Fruit fly (Drosophila melanogaster) whole organism, embryonic: ENCODE results near the gene CG6933.
A peak's percentile ranks its signal among the peaks of the same experiment; 100 is the strongest.

Source experiments
- Aef1 ChIP-seq: fragments of 200-800 bp; sonication (Bioruptor generic); IDR thresholded peaks from 3 replicates; pipeline ENCODE4 v1.3.6; 2022; ENCODE audit warnings: missing biosample characterization, missing genetic modification characterization
- Antp ChIP-seq: fragments of 200-800 bp; sonication (Bioruptor generic); optimal IDR thresholded peaks from 3 replicates; lab custom pipeline; 2016; ENCODE audit warnings: missing biosample characterization, missing genetic modification characterization
- Awh ChIP-seq: fragments of 200-800 bp; sonication (Bioruptor generic); IDR thresholded peaks from 2 replicates; pipeline ENCODE4, ENCODE4 v1.3.6; 2022; ENCODE audit warnings: missing biosample characterization, missing genetic modification characterization
- BtbVII ChIP-seq: fragments of 200-800 bp; sonication (Bioruptor generic); optimal IDR thresholded peaks from 3 replicates; lab custom pipeline; 2017; ENCODE audit warnings: missing biosample characterization, mild to moderate bottlenecking, missing genetic modification characterization
- CG10209 ChIP-seq: fragments of 200-800 bp; sonication (Bioruptor generic); optimal IDR thresholded peaks from 3 replicates; lab custom pipeline; 2017; ENCODE audit warnings: missing biosample characterization, mild to moderate bottlenecking, missing genetic modification characterization, missing genetic modification reagents
- CG10979 ChIP-seq: fragments of 200-800 bp; sonication (Bioruptor generic); optimal IDR thresholded peaks from 2 replicates; lab custom pipeline; 2018; ENCODE audit warnings: missing biosample characterization, mild to moderate bottlenecking, missing genetic modification characterization, moderate library complexity
- CG11093 ChIP-seq: fragments of 200-800 bp; sonication (Bioruptor generic); IDR thresholded peaks from 3 replicates; pipeline ENCODE4 v1.3.6; 2022; ENCODE audit warnings: missing biosample characterization, missing genetic modification characterization
- CG13287 ChIP-seq: fragments of 200-800 bp; sonication (Bioruptor generic); IDR thresholded peaks from 2 replicates; pipeline ENCODE4 v1.3.6; 2022; ENCODE audit warnings: missing biosample characterization, missing genetic modification characterization; ENCODE audit not compliant: partially characterized antibody
- CG1529 ChIP-seq: fragments of 200-800 bp; sonication (Bioruptor generic); optimal IDR thresholded peaks from 3 replicates; lab custom pipeline; 2018; ENCODE audit warnings: missing biosample characterization, missing genetic modification characterization
- CG1603 ChIP-seq: fragments of 200-800 bp; sonication (Bioruptor generic); optimal IDR thresholded peaks from 2 replicates; lab custom pipeline; 2019; ENCODE audit warnings: missing biosample characterization, mild to moderate bottlenecking, missing genetic modification characterization, moderate library complexity
- CG16813 ChIP-seq: fragments of 200-800 bp; sonication (Bioruptor generic); IDR thresholded peaks from 3 replicates; pipeline ENCODE4 v1.3.6; 2022; ENCODE audit warnings: missing biosample characterization, missing genetic modification characterization; ENCODE audit not compliant: partially characterized antibody
- CG17359 ChIP-seq: fragments of 200-800 bp; sonication (Bioruptor generic); optimal IDR thresholded peaks from 3 replicates; lab custom pipeline; 2018; ENCODE audit warnings: missing biosample characterization, mild to moderate bottlenecking, missing genetic modification characterization, moderate library complexity
- CG17361 ChIP-seq: fragments of 200-800 bp; sonication (Bioruptor generic); IDR thresholded peaks from 3 replicates; pipeline ENCODE4 v1.3.6; 2022; ENCODE audit warnings: missing biosample characterization, missing genetic modification characterization
- CG1792 ChIP-seq: fragments of 200-800 bp; sonication (Bioruptor generic); optimal IDR thresholded peaks from 2 replicates; lab custom pipeline; 2016; ENCODE audit warnings: missing biosample characterization, missing genetic modification characterization
- CG2129 ChIP-seq: fragments of 200-800 bp; sonication (Bioruptor generic); IDR thresholded peaks from 2 replicates; pipeline ENCODE4 v1.3.6; 2022; ENCODE audit warnings: missing biosample characterization, missing genetic modification characterization; ENCODE audit not compliant: partially characterized antibody
- CG42726 ChIP-seq: fragments of 200-800 bp; sonication (Bioruptor generic); IDR thresholded peaks from 2 replicates; pipeline ENCODE4 v1.3.6; 2022; ENCODE audit warnings: missing biosample characterization, missing genetic modification characterization; ENCODE audit not compliant: partially characterized antibody
- CG4404 ChIP-seq: fragments of 200-800 bp; sonication (Bioruptor generic); IDR thresholded peaks from 2 replicates; pipeline ENCODE4 v1.3.6; 2022; ENCODE audit warnings: missing biosample characterization, missing genetic modification characterization
- CG4424 ChIP-seq: fragments of 200-800 bp; sonication (Bioruptor generic); optimal IDR thresholded peaks from 3 replicates; lab custom pipeline; 2016; ENCODE audit warnings: missing biosample characterization, missing genetic modification characterization
- CG5245 ChIP-seq: fragments of 200-800 bp; sonication (Bioruptor generic); optimal IDR thresholded peaks from 3 replicates; lab custom pipeline; 2016; ENCODE audit warnings: missing biosample characterization, missing genetic modification characterization
- CG6683 ChIP-seq: fragments of 200-800 bp; sonication (Bioruptor generic); optimal IDR thresholded peaks from 2 replicates; lab custom pipeline; 2017; ENCODE audit warnings: missing biosample characterization, mild to moderate bottlenecking, missing genetic modification characterization, missing genetic modification reagents
- CG6689 ChIP-seq: fragments of 200-800 bp; sonication (Bioruptor generic); IDR thresholded peaks from 2 replicates; pipeline ENCODE4 v1.3.6; 2022; ENCODE audit warnings: missing biosample characterization, missing genetic modification characterization
- CG6813 ChIP-seq: fragments of 200-800 bp; sonication (Bioruptor generic); optimal IDR thresholded peaks from 2 replicates; lab custom pipeline; 2017; ENCODE audit warnings: missing biosample characterization, missing genetic modification characterization, mild to moderate bottlenecking, moderate library complexity, missing genetic modification reagents
- CG8924 ChIP-seq: fragments of 200-800 bp; optimal IDR thresholded peaks from 3 replicates; lab custom pipeline; 2019; ENCODE audit warnings: missing biosample characterization, mild to moderate bottlenecking, missing genetic modification characterization, moderate library complexity
- Camta ChIP-seq: fragments of 200-800 bp; sonication (Bioruptor generic); optimal IDR thresholded peaks from 2 replicates; lab custom pipeline; 2016; ENCODE audit warnings: missing biosample characterization, missing genetic modification characterization
- Dad ChIP-seq: fragments of 200-800 bp; sonication (Bioruptor generic); optimal IDR thresholded peaks from 3 replicates; lab custom pipeline; 2016; ENCODE audit warnings: missing biosample characterization, missing genetic modification characterization
- E2f1 ChIP-seq: fragments of 200-800 bp; sonication (Bioruptor generic); IDR thresholded peaks from 2 replicates; pipeline ENCODE4 v1.3.6; 2022; ENCODE audit warnings: missing biosample characterization, missing genetic modification characterization
- Hand ChIP-seq: fragments of 200-800 bp; sonication (Bioruptor generic); optimal IDR thresholded peaks from 2 replicates; lab custom pipeline; 2017; ENCODE audit warnings: mild to moderate bottlenecking, missing biosample characterization, missing genetic modification reagents, missing genetic modification characterization
- Kr ChIP-seq: fragments of 200-800 bp; sonication (Bioruptor generic); optimal IDR thresholded peaks from 2 replicates; lab custom pipeline; 2017; ENCODE audit warnings: missing biosample characterization, mild to moderate bottlenecking, missing genetic modification characterization
- MBD-R2 ChIP-seq: fragments of 200-800 bp; sonication (Bioruptor generic); IDR thresholded peaks from 2 replicates; pipeline ENCODE4 v1.3.6; 2022; ENCODE audit warnings: missing biosample characterization, missing genetic modification characterization
- Mes4 ChIP-seq: fragments of 200-800 bp; sonication (Bioruptor generic); optimal IDR thresholded peaks from 2 replicates; lab custom pipeline; 2016; ENCODE audit warnings: missing biosample characterization, missing genetic modification characterization
- NC2β ChIP-seq: fragments of 200-800 bp; sonication (Bioruptor generic); optimal IDR thresholded peaks from 2 replicates; lab custom pipeline; 2016; ENCODE audit warnings: missing biosample characterization, missing genetic modification characterization
- NfI ChIP-seq: fragments of 200-800 bp; sonication (Bioruptor generic); optimal IDR thresholded peaks from 3 replicates; lab custom pipeline; 2018; ENCODE audit warnings: missing biosample characterization, mild to moderate bottlenecking, missing genetic modification characterization, moderate library complexity
- Opbp ChIP-seq: fragments of 200-800 bp; sonication (Bioruptor generic); IDR thresholded peaks from 3 replicates; pipeline ENCODE4 v1.3.6; 2022; ENCODE audit warnings: missing biosample characterization, missing genetic modification characterization; ENCODE audit not compliant: partially characterized antibody
- PHDP ChIP-seq: fragments of 200-800 bp; sonication (Bioruptor generic); optimal IDR thresholded peaks from 3 replicates; lab custom pipeline; 2018; ENCODE audit warnings: missing biosample characterization, mild to moderate bottlenecking, missing genetic modification characterization, moderate library complexity
- Poxn ChIP-seq: fragments of 200-800 bp; sonication (Bioruptor generic); IDR thresholded peaks from 2 replicates; pipeline ENCODE4 v1.3.6; 2022; ENCODE audit warnings: missing biosample characterization, missing genetic modification characterization
- Sry-β ChIP-seq: fragments of 200-800 bp; sonication (Bioruptor generic); optimal IDR thresholded peaks from 2 replicates; lab custom pipeline; 2018; ENCODE audit warnings: missing biosample characterization, mild to moderate bottlenecking, missing genetic modification characterization, moderate library complexity
- ase ChIP-seq: fragments of 200-800 bp; sonication (Bioruptor generic); IDR thresholded peaks from 3 replicates; pipeline ENCODE4 v1.3.6; 2022; ENCODE audit warnings: missing biosample characterization, missing genetic modification characterization
- bbx ChIP-seq: fragments of 200-800 bp; sonication (Bioruptor generic); IDR thresholded peaks from 2 replicates; pipeline ENCODE4 v1.3.6; 2022; ENCODE audit warnings: missing biosample characterization, missing genetic modification characterization; ENCODE audit not compliant: partially characterized antibody
- bigmax ChIP-seq: fragments of 200-800 bp; sonication (Bioruptor generic); optimal IDR thresholded peaks from 2 replicates; lab custom pipeline; 2018; ENCODE audit warnings: missing biosample characterization, mild to moderate bottlenecking, missing genetic modification characterization
- br ChIP-seq: fragments of >200 bp; optimal IDR thresholded peaks from 2 replicates; lab custom pipeline; 2017
- ems ChIP-seq: fragments of 200-800 bp; sonication (Bioruptor generic); optimal IDR thresholded peaks from 3 replicates; lab custom pipeline; 2016; ENCODE audit warnings: missing biosample characterization, missing genetic modification characterization
- gfzf ChIP-seq: fragments of 200-800 bp; sonication (Bioruptor generic); optimal IDR thresholded peaks from 2 replicates; lab custom pipeline; 2016; ENCODE audit warnings: missing biosample characterization, mild to moderate bottlenecking, missing genetic modification characterization, moderate library complexity
- h ChIP-seq: fragments of >200 bp; optimal IDR thresholded peaks from 2 replicates; lab custom pipeline; 2017
- ind ChIP-seq: fragments of 200-800 bp; sonication (Bioruptor generic); optimal IDR thresholded peaks from 3 replicates; lab custom pipeline; 2016; ENCODE audit warnings: missing biosample characterization, missing genetic modification characterization
- oc ChIP-seq: fragments of 200-800 bp; sonication (Bioruptor generic); optimal IDR thresholded peaks from 2 replicates; lab custom pipeline; 2018; ENCODE audit warnings: missing biosample characterization, mild to moderate bottlenecking, missing genetic modification characterization, moderate library complexity
- tgo ChIP-seq: fragments of 200-800 bp; sonication (Bioruptor generic); IDR thresholded peaks from 3 replicates; pipeline ENCODE4 v1.3.6; 2022; ENCODE audit warnings: missing biosample characterization, missing genetic modification characterization
- unc-4 ChIP-seq: fragments of 200-800 bp; sonication (Bioruptor generic); IDR thresholded peaks from 2 replicates; pipeline ENCODE4 v1.3.6; 2022; ENCODE audit warnings: missing biosample characterization, missing genetic modification characterization; ENCODE audit not compliant: partially characterized antibody
- unpg ChIP-seq: fragments of 200-800 bp; sonication (Bioruptor generic); optimal IDR thresholded peaks from 3 replicates; lab custom pipeline; 2018; ENCODE audit warnings: missing biosample characterization, mild to moderate bottlenecking, missing genetic modification characterization, moderate library complexity
- vfl ChIP-seq: fragments of 200-800 bp; sonication (Bioruptor generic); optimal IDR thresholded peaks from 2 replicates; lab custom pipeline; 2016; ENCODE audit warnings: missing biosample characterization, missing genetic modification characterization
- vvl ChIP-seq: fragments of 200-800 bp; sonication (Bioruptor generic); IDR thresholded peaks from 2 replicates; pipeline ENCODE4 v1.3.6; 2022; ENCODE audit warnings: missing biosample characterization, missing genetic modification characterization
- yki ChIP-seq: fragments of >200 bp; optimal IDR thresholded peaks from 3 replicates; lab custom pipeline; 2018
- zf30C ChIP-seq: fragments of 200-800 bp; sonication (Bioruptor generic); optimal IDR thresholded peaks from 3 replicates; lab custom pipeline; 2018; ENCODE audit warnings: missing biosample characterization, mild to moderate bottlenecking, missing genetic modification characterization

CG6933 gene

dm6 chr3L:20195875-20196274 lies 24.3 kb downstream of the CG6933 start (continued):
- peak; percentile 68 for TF ChIP-seq oc
- no peak for TF ChIP-seq CG6683 (GFP tag; lab: Kevin White, UChicago)
- TF ChIP-seq h, result no peak
- TF ChIP-seq CG16813 (GFP tag; lab: Robert Waterston, UW), result no peak
- peak; percentile 34 for TF ChIP-seq Mes4 (GFP tag; lab: Kevin White, UChicago)
- peak; percentile 87 for TF ChIP-seq CG1603 (tag; lab: Kevin White, UChicago)
- TF ChIP-seq CG8924, result peak; percentile 70
- no peak for TF ChIP-seq zf30C
- no peak for TF ChIP-seq Kr
- TF ChIP-seq CG17359, result peak; percentile 75
- TF ChIP-seq CG13287, result no peak
- TF ChIP-seq Camta (GFP tag; lab: Kevin White, UChicago), result peak; percentile 37
- TF ChIP-seq CG1529 (GFP tag; lab: Kevin White, UChicago), result peak; percentile 31
- TF ChIP-seq NfI (GFP tag; lab: Kevin White, UChicago), result peak; percentile 57
- peak; percentile 53 for TF ChIP-seq CG6813 (GFP tag; lab: Kevin White, UChicago)
- TF ChIP-seq CG4404 (GFP tag; lab: Robert Waterston, UW), result no peak
- TF ChIP-seq Hand (GFP tag; lab: Kevin White, UChicago), result no peak
- no peak for TF ChIP-seq bigmax (GFP tag; lab: Kevin White, UChicago)
- TF ChIP-seq E2f1 (GFP tag; lab: Robert Waterston, UW), result no peak
- TF ChIP-seq CG11093 (GFP tag; lab: Robert Waterston, UW), result peak; percentile 58; the same call in 1 of the 3 replicates
- no peak for TF ChIP-seq br (lab: Kevin White, UChicago)
- peak; percentile 76 for TF ChIP-seq ase (GFP tag; lab: Robert Waterston, UW)
- TF ChIP-seq CG4424 (GFP tag; lab: Kevin White, UChicago), result peak; percentile 66
- TF ChIP-seq CG17361 (GFP tag; lab: Robert Waterston, UW), result peak; percentile 82
- TF ChIP-seq PHDP (tag; lab: Kevin White, UChicago), result peak; percentile 57
- peak; percentile 68 for TF ChIP-seq ind
- no peak for TF ChIP-seq Sry-β (GFP tag; lab: Kevin White, UChicago)
- peak; percentile 66 for TF ChIP-seq unpg (GFP tag; lab: Kevin White, UChicago)
- TF ChIP-seq Antp (GFP tag; lab: Kevin White, UChicago), result peak; percentile 76
- TF ChIP-seq vvl (GFP tag; lab: Robert Waterston, UW), result peak; percentile 80
- TF ChIP-seq Poxn (GFP tag; lab: Robert Waterston, UW), result no peak
- peak; percentile 45 for TF ChIP-seq CG10209 (GFP tag; lab: Kevin White, UChicago)
- peak; percentile 51 for TF ChIP-seq CG5245 (GFP tag; lab: Kevin White, UChicago)
- peak; percentile 69 for TF ChIP-seq CG6689
- no peak for TF ChIP-seq Opbp (GFP tag; lab: Robert Waterston, UW)
- TF ChIP-seq CG1792 (GFP tag; lab: Kevin White, UChicago), result no peak
- TF ChIP-seq Dad, result peak; percentile 39
- peak; percentile 2 for TF ChIP-seq NC2β (GFP tag; lab: Kevin White, UChicago)
- no peak for TF ChIP-seq gfzf (GFP tag; lab: Kevin White, UChicago)
- TF ChIP-seq bbx (GFP tag; lab: Robert Waterston, UW), result no peak
- peak; percentile 39; the same call in 2 of the 3 replicates for TF ChIP-seq Aef1 (GFP tag; lab: Robert Waterston, UW)
- TF ChIP-seq yki (lab: Kevin White, UChicago), result no peak
- TF ChIP-seq Awh (GFP tag; lab: Robert Waterston, UW), result peak; percentile 58; the same call in 1 of the 2 replicates
- TF ChIP-seq CG10979 (tag; lab: Kevin White, UChicago), result peak; percentile 66
- no peak for TF ChIP-seq BtbVII (GFP tag; lab: Kevin White, UChicago)
- TF ChIP-seq tgo (GFP tag; lab: Robert Waterston, UW), result peak; percentile 40; the same call in 1 of the 3 replicates
- no peak for TF ChIP-seq CG42726
- peak; percentile 54 for TF ChIP-seq ems (GFP tag; lab: Kevin White, UChicago)
- no peak for TF ChIP-seq vfl (GFP tag; lab: Kevin White, UChicago)
- TF ChIP-seq unc-4, result no peak
- TF ChIP-seq MBD-R2 (GFP tag; lab: Robert Waterston, UW), result 0 out of 2 replicates have a peak, but pooled peaks have one; percentile 14
- TF ChIP-seq CG2129 (GFP tag; lab: Robert Waterston, UW), result no peak
